Worm (Caenorhabditis elegans) whole organism, L4/young adult: ENCODE results near the gene otpl-7.
A peak's percentile ranks its signal among the peaks of the same experiment; 100 is the strongest.

Experiments
- W03F9.2 ChIP-seq: fragments of 150-350 bp; optimal IDR thresholded peaks from 2 replicates; lab custom pipeline; 2014; ENCODE audit warnings: missing biosample characterization, missing genetic modification characterization
- dao-5 ChIP-seq: sonication (generic microtip); optimal IDR thresholded peaks from 2 replicates; lab custom pipeline; 2016; ENCODE audit warnings: missing genotype, missing genetic modification characterization, moderate library complexity, missing compliant biosample characterization
- him-1 ChIP-seq: sonication (generic microtip); optimal IDR thresholded peaks from 2 replicates; lab custom pipeline; 2016; ENCODE audit warnings: missing genotype, missing genetic modification reagents, missing genetic modification characterization, missing compliant biosample characterization

Gene otpl-7

DNA sequence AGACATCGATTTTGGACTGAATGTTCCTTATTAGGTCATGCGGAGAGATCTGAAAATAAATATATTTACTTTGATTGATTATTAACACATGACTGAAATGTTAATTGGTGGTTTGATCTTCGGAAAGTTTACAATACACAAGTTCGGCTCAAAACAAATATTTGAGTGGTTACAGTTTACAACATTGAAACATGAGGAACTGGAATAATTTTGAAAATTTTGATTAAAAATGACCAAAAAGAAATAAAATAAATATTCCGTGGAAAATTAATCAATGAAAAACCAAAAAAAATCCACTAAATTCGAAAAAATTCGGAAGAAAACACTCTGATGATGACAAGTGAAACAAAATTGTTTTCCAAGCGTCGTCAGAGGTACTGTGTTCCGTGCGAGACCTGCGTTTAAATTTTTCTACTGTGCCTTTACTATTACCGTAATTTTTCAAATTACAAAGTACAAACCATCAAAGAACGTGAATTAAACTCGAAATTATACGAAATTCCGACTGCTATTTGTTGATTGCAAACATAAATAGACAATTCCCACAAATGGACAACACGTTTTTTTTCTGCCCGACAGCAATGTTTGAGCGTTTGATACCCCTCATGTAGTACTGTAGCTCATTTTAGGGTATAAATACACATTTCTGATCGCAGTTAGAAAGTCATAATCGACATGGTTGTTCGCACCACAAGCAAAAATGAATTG lies at the start of gene otpl-7, which contains the start of gene F45F2.11:
Gene otpl-7, plus strand, starts transcription at position 658 of the 708 bp plus-strand sequence.
Gene F45F2.11, minus strand, starts transcription at position 51 of the 708 bp plus-strand sequence.
- no peak for TF ChIP-seq W03F9.2 (tag; lab: Kevin White, UChicago)

DNA sequence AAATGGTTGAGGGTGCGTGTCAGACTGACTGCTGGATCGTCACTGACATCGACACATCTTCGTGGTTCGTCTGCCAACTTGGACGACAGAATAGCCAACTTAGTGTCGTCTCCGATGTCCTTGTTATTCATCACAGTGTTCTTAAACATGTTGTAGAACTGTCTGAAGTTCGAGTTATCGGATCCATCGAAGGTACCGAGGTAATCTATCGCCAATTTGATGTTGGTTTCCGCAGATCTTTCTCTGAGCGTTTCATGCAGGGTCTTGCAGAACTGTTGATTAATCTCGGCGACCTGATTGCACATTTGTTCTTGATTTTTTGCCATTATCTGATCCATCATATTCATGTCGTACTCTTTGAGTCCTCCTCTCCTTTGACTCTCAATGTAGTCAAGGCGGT lies 40.0 kb upstream of the otpl-7 start:
- no peak for TF ChIP-seq dao-5
- no peak for TF ChIP-seq W03F9.2 (tag; lab: Kevin White, UChicago)
- TF ChIP-seq him-1 (tag; lab: Kevin White, UChicago) = no peak

DNA sequence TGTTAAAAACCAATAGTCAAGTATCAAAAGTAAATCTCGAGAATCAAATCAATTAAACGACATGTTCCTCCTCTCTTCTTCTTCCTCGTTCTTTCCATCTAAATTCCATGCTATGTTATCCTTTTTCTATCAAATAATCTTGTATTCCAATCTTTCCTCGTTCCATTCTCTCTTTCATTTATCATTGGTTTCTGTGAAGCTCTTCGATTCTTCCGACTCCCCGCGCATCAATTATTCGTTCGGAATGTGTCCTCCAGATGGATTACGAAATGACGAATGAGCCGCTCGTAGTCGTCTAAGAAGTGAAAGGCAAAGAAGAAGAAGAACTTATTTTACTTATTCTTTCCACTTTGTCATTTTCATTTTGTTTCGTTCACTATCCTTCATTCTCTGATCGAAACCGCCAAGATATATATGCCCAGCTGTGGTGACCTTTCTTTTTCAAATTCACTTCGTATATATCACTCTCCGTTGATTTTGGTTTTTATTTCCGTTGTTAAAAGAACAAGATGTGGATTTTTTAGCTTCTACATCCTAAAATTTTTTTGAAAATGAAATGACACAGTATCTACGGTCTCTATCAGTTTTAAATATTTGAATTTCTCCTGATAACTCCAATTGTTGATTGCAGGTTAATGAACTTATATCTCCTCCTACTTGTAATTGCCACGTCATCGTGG lies 26.9 kb upstream of the otpl-7 start, which contains the start of gene pxn-1:
Gene pxn-1, plus strand, starts transcription at position 630 of the 680 bp plus-strand sequence.
- TF ChIP-seq dao-5 (no peak), him-1 (tag; lab: Kevin White, UChicago) (no peak), W03F9.2 (tag; lab: Kevin White, UChicago) (no peak)

DNA sequence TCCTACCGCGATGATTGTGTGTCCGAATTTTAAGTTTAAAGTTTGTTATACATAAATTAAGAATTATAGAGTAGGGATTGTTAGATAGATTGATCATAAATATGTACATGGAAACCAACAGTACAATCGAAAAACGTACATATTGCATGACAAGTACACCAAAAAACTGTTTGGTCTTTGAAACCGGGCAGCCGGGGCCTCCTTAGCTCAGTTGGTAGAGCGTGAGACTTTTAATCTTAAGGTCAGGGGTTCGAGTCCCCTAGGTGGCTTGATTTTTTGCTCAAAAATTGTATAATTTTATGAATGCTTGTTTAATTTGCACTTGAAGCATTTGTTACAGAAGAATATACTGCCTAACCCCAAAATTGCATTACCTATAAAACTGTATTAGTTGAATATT lies 26.2 kb upstream of the otpl-7 start:
- TF ChIP-seq dao-5 = no peak
- TF ChIP-seq him-1 (tag; lab: Kevin White, UChicago) = no peak
- TF ChIP-seq W03F9.2 (tag; lab: Kevin White, UChicago) = no peak

DNA sequence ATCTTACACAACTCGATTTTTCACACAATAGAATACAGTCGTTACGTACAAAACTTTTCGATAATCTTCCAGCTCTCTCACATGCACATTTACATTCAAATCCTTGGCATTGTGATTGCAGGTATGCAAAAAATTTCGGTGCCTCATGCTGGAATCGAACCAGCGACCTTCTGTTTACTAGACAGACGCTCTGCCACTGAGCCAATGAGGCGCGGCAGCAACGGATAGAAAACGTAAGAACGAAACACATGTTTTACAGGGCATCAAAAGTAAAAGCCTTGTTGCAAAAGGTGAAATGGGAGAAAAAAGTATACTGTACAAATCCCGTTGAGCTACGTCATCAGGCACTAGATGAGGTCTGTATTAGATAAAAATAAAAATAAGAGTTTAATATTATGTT lies 25.3 kb upstream of the otpl-7 start:
- no peak for TF ChIP-seq W03F9.2 (tag; lab: Kevin White, UChicago)
- TF ChIP-seq dao-5 = no peak
- no peak for TF ChIP-seq him-1 (tag; lab: Kevin White, UChicago)

ce11 chrV:8499407-8499806 lies 21.9 kb upstream of the otpl-7 start:
- TF ChIP-seq him-1 (tag; lab: Kevin White, UChicago) = no peak
- no peak for TF ChIP-seq W03F9.2 (tag; lab: Kevin White, UChicago)
- no peak for TF ChIP-seq dao-5

ce11 chrV:8500348-8500747 lies 21.0 kb upstream of the otpl-7 start:
- TF ChIP-seq W03F9.2 (tag; lab: Kevin White, UChicago) (peak; percentile 84), dao-5 (peak; percentile 96), him-1 (tag; lab: Kevin White, UChicago) (peak; percentile 97)

- TF ChIP-seq W03F9.2 (tag; lab: Kevin White, UChicago) (no peak), dao-5 (no peak), him-1 (tag; lab: Kevin White, UChicago) (no peak)
Observed at ce11 chrV:8507324-8507723, 14.0 kb upstream of the otpl-7 start, which contains the start of gene ZK994.6. TSS of gene ZK994.6 (minus strand) at chrV:8507424.

DNA sequence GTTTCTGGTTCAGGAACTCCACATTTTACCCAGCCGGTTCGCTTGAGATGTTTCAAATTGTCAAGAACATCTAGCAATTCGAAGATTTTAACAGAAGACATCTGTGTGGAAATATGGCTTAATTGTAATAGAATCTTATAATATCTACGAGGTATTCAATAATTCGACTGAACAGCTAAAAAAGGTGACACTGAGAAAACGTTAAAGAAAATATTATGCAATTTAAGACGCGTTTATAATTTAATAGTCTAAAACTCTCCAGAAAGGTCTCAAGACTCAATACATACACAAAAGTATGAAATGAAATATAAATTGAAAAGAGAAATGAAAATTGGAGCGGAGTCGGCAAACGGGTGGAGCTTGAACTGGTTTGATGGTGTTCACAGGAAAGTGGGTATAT lies 7.9 kb upstream of the otpl-7 start, which contains the start of gene F45F2.9:
Gene F45F2.9, minus strand, starts transcription at position 101 of the 400 bp plus-strand sequence.
- TF ChIP-seq dao-5 = no peak
- no peak for TF ChIP-seq him-1 (tag; lab: Kevin White, UChicago)
- TF ChIP-seq W03F9.2 (tag; lab: Kevin White, UChicago) = no peak

ce11 chrV:8516426-8516825 lies 4.9 kb upstream of the otpl-7 start:
- TF ChIP-seq dao-5 = no peak
- TF ChIP-seq him-1 (tag; lab: Kevin White, UChicago) = no peak
- TF ChIP-seq W03F9.2 (tag; lab: Kevin White, UChicago) = no peak

- no peak for TF ChIP-seq him-1 (tag; lab: Kevin White, UChicago)
- TF ChIP-seq W03F9.2 (tag; lab: Kevin White, UChicago) = no peak
- no peak for TF ChIP-seq dao-5
Observed at ce11 chrV:8517711-8518110, 3.6 kb upstream of the otpl-7 start.

ce11 chrV:8518283-8518682 lies 3.0 kb upstream of the otpl-7 start:
- no peak for TF ChIP-seq him-1 (tag; lab: Kevin White, UChicago)
- TF ChIP-seq W03F9.2 (tag; lab: Kevin White, UChicago) = no peak
- TF ChIP-seq dao-5 = no peak

ce11 chrV:8518822-8519392 lies 2.4 kb upstream of the otpl-7 start, which contains the start of gene F45F2.10:
TSS of gene F45F2.10 (minus strand) at chrV:8518872.
- TF ChIP-seq W03F9.2 (tag; lab: Kevin White, UChicago) = no peak
- TF ChIP-seq him-1 (tag; lab: Kevin White, UChicago) = no peak

ce11 chrV:8525774-8526173 lies 4.5 kb downstream of the otpl-7 start, which contains the start of gene otpl-6:
TSS of gene otpl-6 (plus strand) at chrV:8526074.
- TF ChIP-seq dao-5 (no peak), him-1 (tag; lab: Kevin White, UChicago) (no peak), W03F9.2 (tag; lab: Kevin White, UChicago) (no peak)
